Fruit fly (Drosophila melanogaster) whole organism, embryonic: ENCODE measurements around the gene CG32487.

Experiments
- Atf3 ChIP-seq: fragments of 200-800 bp; sonication (Bioruptor generic); optimal IDR thresholded peaks from 3 replicates; lab custom pipeline; 2016; ENCODE audit warnings: missing biosample characterization, missing genetic modification characterization
- Blimp-1 ChIP-seq: fragments of 200-800 bp; sonication (Bioruptor generic); optimal IDR thresholded peaks from 3 replicates; lab custom pipeline; 2018; ENCODE audit warnings: missing biosample characterization, missing genetic modification characterization, mild to moderate bottlenecking, moderate library complexity, missing genetic modification reagents
- BtbVII ChIP-seq: fragments of 200-800 bp; sonication (Bioruptor generic); optimal IDR thresholded peaks from 3 replicates; lab custom pipeline; 2017; ENCODE audit warnings: missing biosample characterization, mild to moderate bottlenecking, missing genetic modification characterization
- CG10274 ChIP-seq: fragments of 200-800 bp; sonication (Bioruptor generic); optimal IDR thresholded peaks from 3 replicates; lab custom pipeline; 2017; ENCODE audit warnings: missing biosample characterization, mild to moderate bottlenecking, missing genetic modification characterization
- CG10462 ChIP-seq: fragments of 200-800 bp; sonication (Bioruptor generic); optimal IDR thresholded peaks from 2 replicates; lab custom pipeline; 2016; ENCODE audit warnings: missing biosample characterization, missing genetic modification characterization
- CG10543 ChIP-seq: fragments of 200-800 bp; sonication (Bioruptor generic); optimal IDR thresholded peaks from 3 replicates; lab custom pipeline; 2017; ENCODE audit warnings: missing biosample characterization, mild to moderate bottlenecking, missing genetic modification characterization, moderate library complexity
- CG12391 ChIP-seq: fragments of 200-800 bp; sonication (Bioruptor generic); optimal IDR thresholded peaks from 3 replicates; lab custom pipeline; 2018; ENCODE audit warnings: missing biosample characterization, mild to moderate bottlenecking, missing genetic modification characterization, moderate library complexity
- CG14441 ChIP-seq: fragments of 200-800 bp; sonication (Bioruptor generic); IDR thresholded peaks from 2 replicates; pipeline ENCODE4 v1.3.6; 2022; ENCODE audit warnings: missing biosample characterization, missing genetic modification characterization
- CG15269 ChIP-seq: fragments of 200-800 bp; sonication (Bioruptor generic); optimal IDR thresholded peaks from 2 replicates; lab custom pipeline; 2018; ENCODE audit warnings: missing biosample characterization, mild to moderate bottlenecking, missing genetic modification characterization, moderate library complexity
- CG16779 ChIP-seq: fragments of 200-800 bp; sonication (Bioruptor generic); IDR thresholded peaks from 2 replicates; pipeline ENCODE4 v1.3.6; 2022; ENCODE audit warnings: missing biosample characterization, missing genetic modification characterization
- CG2889 ChIP-seq: fragments of 200-800 bp; sonication (Bioruptor generic); IDR thresholded peaks from 3 replicates; pipeline ENCODE4 v1.3.6; 2022; ENCODE audit warnings: missing biosample characterization, missing genetic modification characterization
- CG31441 ChIP-seq: fragments of 200-800 bp; sonication (Bioruptor generic); IDR thresholded peaks from 2 replicates; pipeline ENCODE4 v1.3.6; 2022; ENCODE audit warnings: missing biosample characterization, missing genetic modification characterization
- CG3726 ChIP-seq: fragments of 200-800 bp; sonication (Bioruptor generic); IDR thresholded peaks from 3 replicates; pipeline ENCODE4, ENCODE4 v1.3.6; 2022; ENCODE audit warnings: missing biosample characterization, missing genetic modification characterization
- CG3995 ChIP-seq: fragments of 200-800 bp; sonication (Bioruptor generic); optimal IDR thresholded peaks from 3 replicates; lab custom pipeline; 2016; ENCODE audit warnings: missing biosample characterization, missing genetic modification characterization
- CG43689 ChIP-seq: fragments of 200-800 bp; sonication (Bioruptor generic); IDR thresholded peaks from 2 replicates; pipeline ENCODE4 v1.3.6; 2022; ENCODE audit warnings: missing biosample characterization, missing genetic modification characterization
- CG6654 ChIP-seq: fragments of 200-800 bp; sonication (Bioruptor generic); optimal IDR thresholded peaks from 2 replicates; lab custom pipeline; 2017; ENCODE audit warnings: missing biosample characterization, mild to moderate bottlenecking, missing genetic modification characterization
- CG8290 ChIP-seq, 3 experiments: fragments of 200-800 bp; sonication (Bioruptor generic); optimal IDR thresholded peaks; 2 replicates each; lab custom pipeline; 2016 to 2019; ENCODE audit warnings: missing biosample characterization in 3 of 3, missing genetic modification characterization in 3 of 3, mild to moderate bottlenecking in 2 of 3, moderate library complexity in 1 of 3
- CG8478 ChIP-seq: fragments of >200 bp; optimal IDR thresholded peaks from 2 replicates; lab custom pipeline; 2018
- CG8765 ChIP-seq: fragments of 200-800 bp; sonication (Bioruptor generic); IDR thresholded peaks from 2 replicates; pipeline ENCODE4 v1.3.6; 2022; ENCODE audit warnings: missing biosample characterization, missing genetic modification characterization
- CoRest ChIP-seq: fragments of 200-800 bp; sonication (Bioruptor generic); optimal IDR thresholded peaks from 3 replicates; lab custom pipeline; 2018; ENCODE audit warnings: missing biosample characterization, mild to moderate bottlenecking, missing genetic modification characterization, moderate library complexity
- Dp ChIP-seq: fragments of 200-800 bp; sonication (Bioruptor generic); optimal IDR thresholded peaks from 2 replicates; lab custom pipeline; 2018; ENCODE audit warnings: missing biosample characterization, mild to moderate bottlenecking, missing genetic modification characterization, moderate library complexity
- Gsc ChIP-seq: fragments of 200-800 bp; sonication (Bioruptor generic); IDR thresholded peaks from 2 replicates; pipeline ENCODE4 v1.3.6; 2022; ENCODE audit warnings: missing biosample characterization, missing genetic modification characterization
- HmgD ChIP-seq: fragments of 200-800 bp; sonication (Bioruptor generic); optimal IDR thresholded peaks from 3 replicates; lab custom pipeline; 2016; ENCODE audit warnings: missing biosample characterization, missing genetic modification characterization
- Kr ChIP-seq: fragments of 200-800 bp; sonication (Bioruptor generic); optimal IDR thresholded peaks from 2 replicates; lab custom pipeline; 2017; ENCODE audit warnings: missing biosample characterization, mild to moderate bottlenecking, missing genetic modification characterization
- Neu2 ChIP-seq: fragments of 200-800 bp; sonication (Bioruptor generic); optimal IDR thresholded peaks from 3 replicates; lab custom pipeline; 2016; ENCODE audit warnings: missing biosample characterization, missing genetic modification characterization, borderline replicate concordance
- Sin3A ChIP-seq: fragments of >200 bp; optimal IDR thresholded peaks from 2 replicates; lab custom pipeline; 2018
- TFAM ChIP-seq: fragments of 200-800 bp; sonication (Bioruptor generic); optimal IDR thresholded peaks from 2 replicates; lab custom pipeline; 2017; ENCODE audit warnings: missing biosample characterization, missing genetic modification characterization, inconsistent platforms
- Trl ChIP-seq, 3 experiments: fragments of >200 bp in 2 of 3; fragments of 200-800 bp in 1 of 3; sonication (Bioruptor generic) in 1 of 3; optimal IDR thresholded peaks; 2 replicates in 1 of 3; 3 replicates in 2 of 3; lab custom pipeline; 2016 to 2017; ENCODE audit warnings: missing biosample characterization in 1 of 3, missing genetic modification characterization in 1 of 3
- ara ChIP-seq: fragments of 200-800 bp; sonication (Bioruptor generic); IDR thresholded peaks from 2 replicates; pipeline ENCODE4 v1.3.6; 2022; ENCODE audit warnings: missing biosample characterization, missing genetic modification characterization
- bigmax ChIP-seq: fragments of 200-800 bp; sonication (Bioruptor generic); optimal IDR thresholded peaks from 2 replicates; lab custom pipeline; 2018; ENCODE audit warnings: missing biosample characterization, mild to moderate bottlenecking, missing genetic modification characterization
- chn ChIP-seq: fragments of 200-800 bp; sonication (Bioruptor generic); optimal IDR thresholded peaks from 2 replicates; lab custom pipeline; 2016; ENCODE audit warnings: missing biosample characterization, missing genetic modification characterization
- cwo ChIP-seq: fragments of 200-800 bp; sonication (Bioruptor generic); optimal IDR thresholded peaks from 3 replicates; lab custom pipeline; 2017; ENCODE audit warnings: missing biosample characterization, missing genetic modification characterization, mild to moderate bottlenecking, moderate library complexity, missing genetic modification reagents
- dysf ChIP-seq: fragments of 200-800 bp; sonication (Bioruptor generic); IDR thresholded peaks from 3 replicates; pipeline ENCODE4 v1.3.6; 2022; ENCODE audit warnings: missing biosample characterization, missing genetic modification characterization
- eyg ChIP-seq: fragments of 200-800 bp; sonication (Bioruptor generic); optimal IDR thresholded peaks from 3 replicates; lab custom pipeline; 2016; ENCODE audit warnings: missing biosample characterization, missing genetic modification characterization
- fu2 ChIP-seq: fragments of 200-800 bp; sonication (Bioruptor generic); optimal IDR thresholded peaks from 2 replicates; lab custom pipeline; 2016; ENCODE audit warnings: missing biosample characterization, missing genetic modification characterization
- gce ChIP-seq: fragments of 200-800 bp; sonication (Bioruptor generic); IDR thresholded peaks from 3 replicates; pipeline ENCODE4 v1.3.6; 2022; ENCODE audit warnings: missing biosample characterization, missing genetic modification characterization
- gcm2 ChIP-seq: fragments of 200-800 bp; sonication (Bioruptor generic); optimal IDR thresholded peaks from 2 replicates; lab custom pipeline; 2016; ENCODE audit warnings: missing biosample characterization, missing genetic modification characterization
- gro ChIP-seq: fragments of 200-800 bp; sonication (Bioruptor generic); optimal IDR thresholded peaks from 2 replicates; lab custom pipeline; 2016; ENCODE audit warnings: missing biosample characterization, missing genetic modification characterization
- gsb ChIP-seq: fragments of 200-800 bp; sonication (Bioruptor generic); IDR thresholded peaks from 2 replicates; pipeline ENCODE4 v1.3.6; 2022; ENCODE audit warnings: missing biosample characterization, missing genetic modification characterization
- lola ChIP-seq, 3 experiments: fragments of >200 bp in 2 of 3; fragments of 200-800 bp in 1 of 3; sonication (Bioruptor generic) in 1 of 3; optimal IDR thresholded peaks; 2 replicates each; lab custom pipeline; 2017 to 2019; ENCODE audit warnings: missing biosample characterization in 3 of 3, missing genetic modification characterization in 3 of 3, mild to moderate bottlenecking in 1 of 3, moderate library complexity in 1 of 3
- mld ChIP-seq: fragments of 200-800 bp; sonication (Bioruptor generic); IDR thresholded peaks from 3 replicates; pipeline ENCODE4 v1.3.6; 2022; ENCODE audit warnings: missing biosample characterization, missing genetic modification characterization; ENCODE audit not compliant: partially characterized antibody
- nau ChIP-seq: fragments of 200-800 bp; sonication (Bioruptor generic); optimal IDR thresholded peaks from 3 replicates; lab custom pipeline; 2017; ENCODE audit warnings: missing biosample characterization, mild to moderate bottlenecking, missing genetic modification characterization, missing genetic modification reagents
- ranshi ChIP-seq: fragments of 200-800 bp; sonication (Bioruptor generic); IDR thresholded peaks from 2 replicates; pipeline ENCODE4 v1.3.6; 2022; ENCODE audit warnings: missing biosample characterization, missing genetic modification characterization
- rib ChIP-seq: fragments of 200-800 bp; sonication (Bioruptor generic); IDR thresholded peaks from 2 replicates; pipeline ENCODE4 v1.3.6; 2022; ENCODE audit warnings: missing biosample characterization, missing genetic modification characterization
- ro ChIP-seq: fragments of 200-800 bp; sonication (Bioruptor generic); IDR thresholded peaks from 2 replicates; pipeline ENCODE4 v1.3.6; 2022; ENCODE audit warnings: missing biosample characterization, missing genetic modification characterization
- slbo ChIP-seq: fragments of 200-800 bp; sonication (Bioruptor generic); IDR thresholded peaks from 2 replicates; pipeline ENCODE4 v1.3.6; 2022; ENCODE audit warnings: missing biosample characterization, missing genetic modification characterization
- slou ChIP-seq: fragments of 200-800 bp; sonication (Bioruptor generic); optimal IDR thresholded peaks from 3 replicates; lab custom pipeline; 2016; ENCODE audit warnings: missing biosample characterization, missing genetic modification characterization
- stc ChIP-seq: fragments of 200-800 bp; sonication (Bioruptor generic); IDR thresholded peaks from 2 replicates; pipeline ENCODE4 v1.3.6; 2022; ENCODE audit warnings: missing biosample characterization, missing genetic modification characterization
- vvl ChIP-seq: fragments of 200-800 bp; sonication (Bioruptor generic); IDR thresholded peaks from 2 replicates; pipeline ENCODE4 v1.3.6; 2022; ENCODE audit warnings: missing biosample characterization, missing genetic modification characterization

The CG32487 gene

dm6 chr3L:3060054-3060979, 43.3 kb upstream of the CG32487 start (continued):
- TF ChIP-seq ro, result peak; percentile 97
- peak; percentile 97 for TF ChIP-seq Gsc
- peak; percentile 99 for TF ChIP-seq vvl (GFP tag; lab: Robert Waterston, UW)
- TF ChIP-seq eyg, result peak; percentile 98
- TF ChIP-seq CG43689 (GFP tag; lab: Robert Waterston, UW), result peak; percentile 99
- peak; percentile 97 for TF ChIP-seq cwo (GFP tag; lab: Kevin White, UChicago)
- TF ChIP-seq gsb, result peak; percentile 98
- peak; percentile 97 for TF ChIP-seq nau
- peak; percentile 94 for TF ChIP-seq CG8290 (GFP tag; optimal IDR thresholded peaks at IDR 0.05; lab: Kevin White, UChicago)
- TF ChIP-seq CG8290 (tag; optimal IDR thresholded peaks at IDR 0.05; lab: Kevin White, UChicago), result peak; percentile 86 to 100
- TF ChIP-seq lola (GFP tag; optimal IDR thresholded peaks at IDR 0.05; lab: Kevin White, UChicago), result peak in 1 of 3 experiments; percentile 93
- TF ChIP-seq slbo (GFP tag; lab: Robert Waterston, UW), result peak; percentile 100
- TF ChIP-seq bigmax (GFP tag; lab: Kevin White, UChicago), result peak; percentile 63
- peak; percentile 99 for TF ChIP-seq fu2 (GFP tag; lab: Kevin White, UChicago)
- TF ChIP-seq CG2889, result peak; percentile 99
- TF ChIP-seq CoRest (tag; lab: Kevin White, UChicago), result peak; percentile 98
- peak; percentile 92 for TF ChIP-seq TFAM (GFP tag; lab: Kevin White, UChicago)
- TF ChIP-seq Kr (GFP tag; lab: Kevin White, UChicago), result peak; percentile 49
- TF ChIP-seq Dp (GFP tag; lab: Kevin White, UChicago), result peak; percentile 7
- peak; percentile 26 to 67 for TF ChIP-seq Trl (optimal IDR thresholded peaks at IDR 0.05; lab: Kevin White, UChicago)
- peak; percentile 99 for TF ChIP-seq Trl (GFP tag; optimal IDR thresholded peaks at IDR 0.05; lab: Kevin White, UChicago)
- TF ChIP-seq Blimp-1 (GFP tag; lab: Kevin White, UChicago), result peak; percentile 95
- peak; percentile 99 for TF ChIP-seq CG14441 (GFP tag; lab: Robert Waterston, UW)
- no peak for TF ChIP-seq mld (GFP tag; lab: Robert Waterston, UW)
- peak; percentile 98 for TF ChIP-seq CG15269 (tag; lab: Kevin White, UChicago)
- peak; percentile 86 for TF ChIP-seq CG3995 (GFP tag; lab: Kevin White, UChicago)
- TF ChIP-seq gcm2 (GFP tag; lab: Kevin White, UChicago), result peak; percentile 98
- peak; percentile 96 for TF ChIP-seq CG10462
- TF ChIP-seq CG3726 (GFP tag; lab: Robert Waterston, UW), result peak; percentile 99
- TF ChIP-seq CG10274 (GFP tag; lab: Kevin White, UChicago), result peak; percentile 95
- peak; percentile 95 for TF ChIP-seq Neu2 (GFP tag; lab: Kevin White, UChicago)
- peak; percentile 99 for TF ChIP-seq gce (GFP tag; lab: Robert Waterston, UW)
- TF ChIP-seq CG6654 (GFP tag; lab: Kevin White, UChicago), result peak; percentile 94
- peak; percentile 99 for TF ChIP-seq gro (GFP tag; lab: Kevin White, UChicago)
- TF ChIP-seq rib, result peak; percentile 99
- TF ChIP-seq CG8765 (GFP tag; lab: Robert Waterston, UW), result peak; percentile 99
- TF ChIP-seq dysf (GFP tag; lab: Robert Waterston, UW), result peak; percentile 99
- peak; percentile 99 for TF ChIP-seq ara (GFP tag; lab: Robert Waterston, UW)
- peak; percentile 97 for TF ChIP-seq CG12391 (tag; lab: Kevin White, UChicago)
- peak; percentile 98 for TF ChIP-seq chn (GFP tag; lab: Kevin White, UChicago)
- TF ChIP-seq BtbVII (GFP tag; lab: Kevin White, UChicago), result peak; percentile 97
- peak; percentile 99 for TF ChIP-seq CG16779 (GFP tag; lab: Robert Waterston, UW)
- peak; percentile 94 for TF ChIP-seq CG10543 (GFP tag; lab: Kevin White, UChicago)
- TF ChIP-seq stc (GFP tag; lab: Robert Waterston, UW), result peak; percentile 99
- TF ChIP-seq Sin3A (lab: Kevin White, UChicago), result no peak
- peak; percentile 97 for TF ChIP-seq HmgD (GFP tag; lab: Kevin White, UChicago)
- TF ChIP-seq CG8478 (lab: Kevin White, UChicago), result no peak
- TF ChIP-seq Atf3 (GFP tag; lab: Kevin White, UChicago), result peak; percentile 99
- TF ChIP-seq ranshi (GFP tag; lab: Robert Waterston, UW), result peak; percentile 100
- peak; percentile 95 for TF ChIP-seq CG31441
- peak; percentile 95 for TF ChIP-seq slou (GFP tag; lab: Kevin White, UChicago)
